Fruit fly (Drosophila melanogaster) whole organism, prepupa: Measurements from ENCODE around the gene Hsp26.

ENCODE experiments used
- Blimp-1 ChIP-seq: fragments of 200-800 bp; sonication (Bioruptor generic); optimal IDR thresholded peaks from 3 replicates; lab custom pipeline; 2017; ENCODE audit warnings: missing biosample characterization, missing genetic modification characterization, mild to moderate bottlenecking, moderate library complexity, missing genetic modification reagents
- CG11294 ChIP-seq: fragments of 200-800 bp; sonication (Bioruptor generic); IDR thresholded peaks from 2 replicates; pipeline ENCODE4 v1.3.6; 2022; ENCODE audit warnings: missing biosample characterization, missing genetic modification characterization
- CG11762 ChIP-seq: fragments of 200-800 bp; sonication (Bioruptor generic); optimal IDR thresholded peaks from 3 replicates; lab custom pipeline; 2016; ENCODE audit warnings: missing biosample characterization, missing genetic modification characterization; ENCODE audit not compliant: insufficient read depth
- CG15336 ChIP-seq: fragments of 200-800 bp; sonication (Bioruptor generic); IDR thresholded peaks from 2 replicates; pipeline ENCODE4 v1.3.6; 2022; ENCODE audit warnings: missing biosample characterization, missing genetic modification characterization
- CG32006 ChIP-seq: fragments of 200-800 bp; sonication (Bioruptor generic); optimal IDR thresholded peaks from 3 replicates; lab custom pipeline; 2017; ENCODE audit warnings: missing biosample characterization, mild to moderate bottlenecking, missing genetic modification characterization
- CG34406 ChIP-seq: fragments of 200-800 bp; sonication (Bioruptor generic); optimal IDR thresholded peaks from 3 replicates; lab custom pipeline; 2016; ENCODE audit warnings: missing biosample characterization, missing genetic modification characterization
- CG3919 ChIP-seq: fragments of 200-800 bp; sonication (Bioruptor generic); optimal IDR thresholded peaks from 3 replicates; lab custom pipeline; 2016; ENCODE audit warnings: missing biosample characterization, missing genetic modification characterization
- CG6808 ChIP-seq: fragments of 200-800 bp; sonication (Bioruptor generic); optimal IDR thresholded peaks from 3 replicates; lab custom pipeline; 2017; ENCODE audit warnings: missing biosample characterization, missing genetic modification characterization, mild to moderate bottlenecking, moderate library complexity, missing genetic modification reagents
- CG6854 ChIP-seq: fragments of 200-800 bp; sonication (Bioruptor generic); optimal IDR thresholded peaks from 2 replicates; lab custom pipeline; 2017; ENCODE audit warnings: missing biosample characterization, mild to moderate bottlenecking, missing genetic modification characterization
- CG7368 ChIP-seq: fragments of 200-800 bp; sonication (Bioruptor generic); optimal IDR thresholded peaks from 3 replicates; lab custom pipeline; 2016; ENCODE audit warnings: missing biosample characterization, missing genetic modification characterization
- CG8119 ChIP-seq: fragments of 200-800 bp; sonication (Bioruptor generic); IDR thresholded peaks from 3 replicates; pipeline ENCODE4 v1.3.6; 2022; ENCODE audit warnings: missing biosample characterization, missing genetic modification characterization
- CG8319 ChIP-seq: fragments of 200-800 bp; sonication (Bioruptor generic); optimal IDR thresholded peaks from 3 replicates; lab custom pipeline; 2016; ENCODE audit warnings: missing biosample characterization, missing genetic modification characterization
- CG9139 ChIP-seq: fragments of 200-800 bp; sonication (Bioruptor generic); optimal IDR thresholded peaks from 3 replicates; lab custom pipeline; 2017; ENCODE audit warnings: missing biosample characterization, mild to moderate bottlenecking, missing genetic modification characterization
- Eip75B ChIP-seq: fragments of 200-800 bp; sonication (Bioruptor generic); optimal IDR thresholded peaks from 3 replicates; lab custom pipeline; 2016; ENCODE audit warnings: missing biosample characterization, missing genetic modification characterization
- Eip78C ChIP-seq: fragments of 200-800 bp; sonication (Bioruptor generic); peaks from one replicate; lab custom pipeline; 2016; ENCODE audit warnings: missing biosample characterization, missing genetic modification characterization
- Eip93F ChIP-seq: fragments of 200-800 bp; sonication (Bioruptor generic); optimal IDR thresholded peaks from 2 replicates; lab custom pipeline; 2016; ENCODE audit warnings: missing biosample characterization, mild to moderate bottlenecking, missing genetic modification characterization
- Ets21C ChIP-seq: fragments of 200-800 bp; sonication (Bioruptor generic); optimal IDR thresholded peaks from 3 replicates; lab custom pipeline; 2016; ENCODE audit warnings: missing biosample characterization, missing genetic modification characterization
- Ets96B ChIP-seq: fragments of 200-800 bp; optimal IDR thresholded peaks from 2 replicates; lab custom pipeline; 2019; ENCODE audit warnings: missing biosample characterization, mild to moderate bottlenecking, missing genetic modification characterization, moderate library complexity
- Gug ChIP-seq: fragments of 200-800 bp; sonication (Bioruptor generic); IDR thresholded peaks from 2 replicates; pipeline ENCODE4 v1.3.6; 2022; ENCODE audit warnings: missing biosample characterization, missing genetic modification characterization
- Hr39 ChIP-seq: fragments of 200-800 bp; sonication (Bioruptor generic); optimal IDR thresholded peaks from 2 replicates; lab custom pipeline; 2016; ENCODE audit warnings: missing biosample characterization, missing genetic modification characterization
- Hr4 ChIP-seq: fragments of 200-800 bp; sonication (Bioruptor generic); optimal IDR thresholded peaks from 3 replicates; lab custom pipeline; 2016; ENCODE audit warnings: missing biosample characterization, missing genetic modification characterization
- Lpt ChIP-seq: fragments of 200-800 bp; sonication (Bioruptor generic); optimal IDR thresholded peaks from 3 replicates; lab custom pipeline; 2016; ENCODE audit warnings: missing biosample characterization, missing genetic modification characterization
- Met ChIP-seq: fragments of 200-800 bp; sonication (Bioruptor generic); optimal IDR thresholded peaks from 3 replicates; lab custom pipeline; 2016; ENCODE audit warnings: missing biosample characterization, missing genetic modification characterization
- Smox ChIP-seq: fragments of 200-800 bp; sonication (Bioruptor generic); optimal IDR thresholded peaks from 3 replicates; lab custom pipeline; 2016; ENCODE audit warnings: missing biosample characterization, missing genetic modification characterization
- Sox102F ChIP-seq: fragments of 200-800 bp; sonication (Bioruptor generic); optimal IDR thresholded peaks from 2 replicates; lab custom pipeline; 2016; ENCODE audit warnings: missing biosample characterization, mild to moderate bottlenecking, missing genetic modification characterization
- Sox14 ChIP-seq: fragments of 200-800 bp; sonication (Bioruptor generic); optimal IDR thresholded peaks from 3 replicates; lab custom pipeline; 2016; ENCODE audit warnings: missing biosample characterization, missing genetic modification characterization
- acj6 ChIP-seq: fragments of 200-800 bp; sonication (Bioruptor generic); optimal IDR thresholded peaks from 3 replicates; lab custom pipeline; 2016; ENCODE audit warnings: missing biosample characterization, missing genetic modification characterization
- eg ChIP-seq: fragments of 200-800 bp; sonication (Bioruptor generic); IDR thresholded peaks from 3 replicates; pipeline ENCODE4 v1.3.6; 2022; ENCODE audit warnings: missing biosample characterization, missing genetic modification characterization
- esn ChIP-seq: fragments of 200-800 bp; sonication (Bioruptor generic); optimal IDR thresholded peaks from 2 replicates; lab custom pipeline; 2016; ENCODE audit warnings: missing biosample characterization, mild to moderate bottlenecking, missing genetic modification characterization, moderate library complexity
- lz ChIP-seq: fragments of 200-800 bp; sonication (Bioruptor generic); optimal IDR thresholded peaks from 3 replicates; lab custom pipeline; 2016; ENCODE audit warnings: missing biosample characterization, missing genetic modification characterization
- net ChIP-seq: fragments of 200-800 bp; sonication (Bioruptor generic); optimal IDR thresholded peaks from 3 replicates; lab custom pipeline; 2016; ENCODE audit warnings: missing biosample characterization, missing genetic modification characterization
- salr ChIP-seq, 2 experiments: fragments of 200-800 bp; sonication (Bioruptor generic); optimal IDR thresholded peaks; 3 replicates each; lab custom pipeline; 2016 to 2018; ENCODE audit warnings: missing biosample characterization in 2 of 2, missing genetic modification characterization in 2 of 2, mild to moderate bottlenecking in 1 of 2
- ss ChIP-seq, 2 experiments: fragments of 200-800 bp; sonication (Bioruptor generic); optimal IDR thresholded peaks; 2 replicates in 1 of 2; 3 replicates in 1 of 2; lab custom pipeline; 2017 to 2018; ENCODE audit warnings: mild to moderate bottlenecking in 2 of 2, missing biosample characterization in 2 of 2, missing genetic modification characterization in 2 of 2, moderate library complexity in 1 of 2
- svp ChIP-seq: fragments of 200-800 bp; sonication (Bioruptor generic); peaks from one replicate; lab custom pipeline; 2016; ENCODE audit warnings: missing biosample characterization, missing genetic modification characterization

The Hsp26 gene

dm6 chr3L:9381602-9382001 lies 4.4 kb upstream of the Hsp26 start, which contains the start of gene Hsp23 (continued):
- TF ChIP-seq Sox102F (peak; percentile 43), eg (GFP tag; lab: Robert Waterston, UW) (peak; percentile 37; the same call in 1 of the 3 replicates), Smox (GFP tag; lab: Kevin White, UChicago) (peak; percentile 8), salr (GFP tag; optimal IDR thresholded peaks at IDR 0.05; lab: Kevin White, UChicago) (no peak), Blimp-1 (GFP tag; lab: Kevin White, UChicago) (peak; percentile 92), net (peak; percentile 35), CG32006 (GFP tag; lab: Kevin White, UChicago) (no peak), Ets96B (tag; lab: Kevin White, UChicago) (peak; percentile 12), CG6808 (GFP tag; lab: Kevin White, UChicago) (peak; percentile 61), esn (GFP tag; lab: Kevin White, UChicago) (peak; percentile 48), Hr4 (GFP tag; lab: Kevin White, UChicago) (no peak), CG9139 (GFP tag; lab: Kevin White, UChicago) (peak; percentile 66), Eip75B (peak; percentile 65), Hr39 (no peak), CG6854 (GFP tag; lab: Kevin White, UChicago) (peak; percentile 52)

dm6 chr3L:9380344-9380849 lies 3.2 kb upstream of the Hsp26 start:
- TF ChIP-seq svp (GFP tag; lab: Kevin White, UChicago): peak; percentile 73
- TF ChIP-seq ss (GFP tag; optimal IDR thresholded peaks at IDR 0.05; lab: Kevin White, UChicago): peak; percentile 6 to 12
- TF ChIP-seq CG6808 (GFP tag; lab: Kevin White, UChicago): peak; percentile 20
- no peak for TF ChIP-seq CG11762 (GFP tag; lab: Kevin White, UChicago)
- TF ChIP-seq CG15336 (GFP tag; lab: Robert Waterston, UW): peak; percentile 7; the same call in 1 of the 2 replicates
- peak; percentile 49 for TF ChIP-seq Eip78C (GFP tag; lab: Kevin White, UChicago)
- no peak for TF ChIP-seq CG7368

dm6 chr3L:9379484-9380343 lies 2.5 kb upstream of the Hsp26 start, which contains the start of gene Hsp67Ba:
Hsp67Ba (minus strand) TSS chr3L:9379534.
- no peak for TF ChIP-seq CG3919
- TF ChIP-seq CG9139 (GFP tag; lab: Kevin White, UChicago): peak; percentile 23
- TF ChIP-seq Gug: no peak
- no peak for TF ChIP-seq Ets21C (GFP tag; lab: Kevin White, UChicago)
- peak; percentile 41 for TF ChIP-seq Eip93F (GFP tag; lab: Kevin White, UChicago)
- 0 out of 3 replicates have a peak, but pooled peaks have one; percentile 18 for TF ChIP-seq CG8119 (GFP tag; lab: Robert Waterston, UW)
- TF ChIP-seq Met (GFP tag; lab: Kevin White, UChicago): no peak
- no peak for TF ChIP-seq Ets96B (tag; lab: Kevin White, UChicago)
- no peak for TF ChIP-seq CG34406 (GFP tag; lab: Kevin White, UChicago)
- TF ChIP-seq ss (GFP tag; optimal IDR thresholded peaks at IDR 0.05; lab: Kevin White, UChicago): peak; percentile 5 to 47
- TF ChIP-seq Sox14 (GFP tag; lab: Kevin White, UChicago): peak; percentile 67
- TF ChIP-seq Hr4 (GFP tag; lab: Kevin White, UChicago): no peak
- TF ChIP-seq Lpt (GFP tag; lab: Kevin White, UChicago): no peak
- peak; percentile 34 for TF ChIP-seq svp (GFP tag; lab: Kevin White, UChicago)
- TF ChIP-seq Hr39: no peak
- TF ChIP-seq acj6 (GFP tag; lab: Kevin White, UChicago): no peak
- no peak for TF ChIP-seq CG7368
- peak; percentile 21 for TF ChIP-seq CG6854 (GFP tag; lab: Kevin White, UChicago)
- peak; percentile 51 for TF ChIP-seq CG6808 (GFP tag; lab: Kevin White, UChicago)
- TF ChIP-seq Eip78C (GFP tag; lab: Kevin White, UChicago): peak; percentile 76
- no peak for TF ChIP-seq esn (GFP tag; lab: Kevin White, UChicago)
- TF ChIP-seq CG11294 (GFP tag; lab: Robert Waterston, UW): no peak
- TF ChIP-seq eg (GFP tag; lab: Robert Waterston, UW): 0 out of 3 replicates have a peak, but pooled peaks have one; percentile 25
- TF ChIP-seq Smox (GFP tag; lab: Kevin White, UChicago): no peak
- 0 out of 2 replicates have a peak, but pooled peaks have one; percentile 7 for TF ChIP-seq CG15336 (GFP tag; lab: Robert Waterston, UW)
- no peak for TF ChIP-seq Eip75B
- TF ChIP-seq salr (GFP tag; optimal IDR thresholded peaks at IDR 0.05; lab: Kevin White, UChicago): no peak
- TF ChIP-seq CG8319 (GFP tag; lab: Kevin White, UChicago): no peak
- no peak for TF ChIP-seq lz (GFP tag; lab: Kevin White, UChicago)
